Worm (Caenorhabditis elegans): ENCODE data around the gene fbxa-89.

Gene fbxa-89

DNA sequence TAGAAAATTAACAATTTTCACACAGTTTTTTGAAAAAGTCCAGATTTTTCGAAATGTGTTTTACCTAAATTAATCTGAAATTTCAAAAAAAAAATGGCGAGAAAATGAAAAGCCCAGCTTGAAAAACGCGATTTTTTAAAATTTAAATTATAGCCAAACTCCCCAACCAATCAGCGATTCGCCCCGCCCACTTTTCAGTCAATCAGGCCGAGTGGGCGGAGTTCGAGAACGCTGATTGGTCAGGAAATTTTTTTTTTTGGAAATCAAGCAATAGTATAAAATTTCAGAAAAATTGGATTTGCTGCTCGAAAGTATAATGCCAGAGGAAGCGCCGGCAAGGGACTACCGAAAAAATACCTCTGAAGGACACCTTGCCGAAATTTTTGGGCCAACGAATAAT lies 4.4 kb upstream of the fbxa-89 start:
- TF ChIP-seq ets-7 (tag; optimal IDR thresholded peaks at IDR 0.05): no peak
- no peak for TF ChIP-seq tbx-37 (GFP tag; conservative IDR thresholded peaks at IDR 0.05)
- no peak for TF ChIP-seq hmbx-1 (tag; optimal IDR thresholded peaks at IDR 0.05)
- TF ChIP-seq pes-1 (GFP tag; IDR thresholded peaks at IDR 0.05): no peak
- no peak for TF ChIP-seq F13C5.2 (tag; optimal IDR thresholded peaks at IDR 0.05)
- no peak for TF ChIP-seq sea-1 (GFP tag; conservative IDR thresholded peaks at IDR 0.05)
- no peak for TF ChIP-seq ama-1 (optimal IDR thresholded peaks at IDR 0.05)
- no peak for TF ChIP-seq B0310.2 (tag; optimal IDR thresholded peaks at IDR 0.05)
- no peak for TF ChIP-seq hmg-4 (GFP tag; optimal IDR thresholded peaks at IDR 0.05)
- no peak for TF ChIP-seq aly-1 (tag; optimal IDR thresholded peaks at IDR 0.05)
- TF ChIP-seq scrt-1 (GFP tag; IDR thresholded peaks at IDR 0.05): no peak
- no peak for TF ChIP-seq hnd-1 (tag; optimal IDR thresholded peaks at IDR 0.05)

DNA sequence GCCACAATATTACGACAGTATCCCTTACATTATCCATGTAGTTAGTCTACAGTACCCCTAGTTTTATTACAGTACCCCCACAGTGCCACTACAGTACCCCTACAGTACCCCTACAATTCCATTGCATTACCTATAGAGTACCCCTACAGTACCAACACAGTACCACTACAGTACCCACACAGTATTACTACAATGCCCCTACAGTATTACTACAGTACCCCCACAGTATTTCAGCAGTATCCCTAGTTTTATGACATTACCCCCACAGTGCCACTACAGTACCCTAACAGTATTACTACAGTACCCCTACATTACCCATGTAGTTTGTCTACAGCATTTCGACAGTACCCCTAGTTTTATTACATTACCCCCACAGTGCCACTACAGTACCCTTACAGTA lies 2.5 kb upstream of the fbxa-89 start:
- TF ChIP-seq scrt-1 (GFP tag; IDR thresholded peaks at IDR 0.05) (no peak), hmbx-1 (tag; optimal IDR thresholded peaks at IDR 0.05) (no peak), sea-1 (GFP tag; conservative IDR thresholded peaks at IDR 0.05) (no peak), hnd-1 (tag; optimal IDR thresholded peaks at IDR 0.05) (no peak), B0310.2 (tag; optimal IDR thresholded peaks at IDR 0.05) (no peak), tra-4 (tag; optimal IDR thresholded peaks at IDR 0.05) (no peak), F13C5.2 (tag; optimal IDR thresholded peaks at IDR 0.05) (no peak), ama-1 (optimal IDR thresholded peaks at IDR 0.05) (no peak), hmg-4 (GFP tag; optimal IDR thresholded peaks at IDR 0.05) (no peak), ets-7 (tag; optimal IDR thresholded peaks at IDR 0.05) (no peak), pes-1 (GFP tag; IDR thresholded peaks at IDR 0.05) (no peak), ceh-36 (tag; optimal IDR thresholded peaks at IDR 0.05) (no peak), ceh-13 (GFP tag; optimal IDR thresholded peaks at IDR 0.05) (no peak), tbx-11 (GFP tag; IDR thresholded peaks at IDR 0.05) (no peak), aly-1 (tag; optimal IDR thresholded peaks at IDR 0.05) (no peak), flt-1 (GFP tag; IDR thresholded peaks at IDR 0.05) (no peak), tbx-37 (GFP tag; conservative IDR thresholded peaks at IDR 0.05) (no peak)

DNA sequence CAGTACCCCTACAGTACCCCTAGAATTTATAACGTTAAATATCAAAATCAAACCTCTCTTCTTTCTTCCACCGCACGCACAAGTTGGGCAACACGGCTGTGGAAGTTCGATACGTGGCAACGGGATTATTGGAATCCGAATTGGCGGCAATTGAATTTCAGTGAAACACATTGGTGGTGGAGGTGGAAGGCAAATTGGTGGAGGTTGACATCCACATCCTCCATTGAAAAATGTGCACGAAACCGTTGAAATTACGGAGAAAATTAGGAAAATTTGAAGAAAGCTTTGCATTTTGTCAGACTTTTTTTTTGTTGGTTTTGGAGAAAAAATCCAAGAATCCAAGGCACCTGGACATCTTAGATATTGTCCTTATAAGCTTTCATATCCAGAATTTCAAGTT lies 625 bp upstream of the fbxa-89 start:
- TF ChIP-seq pes-1 (GFP tag; IDR thresholded peaks at IDR 0.05) (no peak), hnd-1 (tag; optimal IDR thresholded peaks at IDR 0.05) (no peak), aly-1 (tag; optimal IDR thresholded peaks at IDR 0.05) (no peak), sea-1 (GFP tag; conservative IDR thresholded peaks at IDR 0.05) (no peak), flt-1 (GFP tag; IDR thresholded peaks at IDR 0.05) (no peak), hmbx-1 (tag; optimal IDR thresholded peaks at IDR 0.05) (no peak), ceh-13 (GFP tag; optimal IDR thresholded peaks at IDR 0.05) (no peak), tbx-11 (GFP tag; IDR thresholded peaks at IDR 0.05) (no peak), ama-1 (optimal IDR thresholded peaks at IDR 0.05) (no peak), ets-7 (tag; optimal IDR thresholded peaks at IDR 0.05) (no peak), scrt-1 (GFP tag; IDR thresholded peaks at IDR 0.05) (no peak), ceh-36 (tag; optimal IDR thresholded peaks at IDR 0.05) (no peak), B0310.2 (tag; optimal IDR thresholded peaks at IDR 0.05) (no peak), tra-4 (tag; optimal IDR thresholded peaks at IDR 0.05) (no peak), F13C5.2 (tag; optimal IDR thresholded peaks at IDR 0.05) (no peak), hmg-4 (GFP tag; optimal IDR thresholded peaks at IDR 0.05) (no peak), tbx-37 (GFP tag; conservative IDR thresholded peaks at IDR 0.05) (no peak)

DNA sequence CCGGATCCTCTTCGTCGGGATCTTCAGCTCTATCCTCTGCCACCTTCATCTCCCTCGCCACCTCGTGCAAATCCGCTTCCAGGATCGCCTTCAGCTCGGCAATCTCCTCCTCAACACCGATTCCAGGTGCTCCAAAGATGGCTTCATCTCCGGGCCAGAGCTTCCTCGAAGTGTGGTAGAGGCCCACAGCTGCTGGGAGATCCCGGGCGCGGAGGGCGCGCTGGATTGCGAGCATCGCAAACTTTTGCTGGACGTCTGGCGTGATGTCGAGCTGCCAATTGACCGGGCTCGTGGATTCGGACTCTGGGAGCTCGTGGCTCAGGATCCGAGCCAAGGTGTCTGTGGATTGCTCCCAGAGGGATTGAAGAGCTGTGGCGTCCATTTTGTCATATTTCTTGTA lies 9.6 kb downstream of the fbxa-89 start:
- TF ChIP-seq hnd-1 (tag; optimal IDR thresholded peaks at IDR 0.05): no peak
- TF ChIP-seq ama-1 (optimal IDR thresholded peaks at IDR 0.05): no peak
- TF ChIP-seq tra-4 (tag; optimal IDR thresholded peaks at IDR 0.05): no peak

DNA sequence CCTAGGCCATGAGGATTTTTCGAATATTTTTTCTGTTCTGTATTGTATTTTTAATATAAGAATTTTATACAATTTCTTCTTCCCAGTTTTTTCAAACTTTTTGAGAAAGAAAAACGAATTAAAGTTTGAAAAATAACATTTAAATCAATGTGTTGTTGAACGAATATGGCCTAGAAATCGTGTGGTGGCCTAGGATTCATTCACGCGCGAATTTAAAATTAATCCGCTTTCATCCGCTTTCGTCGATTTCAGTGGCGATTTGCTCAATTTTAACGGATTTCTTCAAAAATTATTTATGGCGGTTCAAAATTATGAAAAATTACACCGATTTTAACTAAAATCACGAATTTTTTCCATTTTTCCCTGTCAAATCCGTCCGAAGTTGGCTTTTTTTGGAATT lies 11.3 kb downstream of the fbxa-89 start:
- TF ChIP-seq ets-7 (tag; optimal IDR thresholded peaks at IDR 0.05): no peak

DNA sequence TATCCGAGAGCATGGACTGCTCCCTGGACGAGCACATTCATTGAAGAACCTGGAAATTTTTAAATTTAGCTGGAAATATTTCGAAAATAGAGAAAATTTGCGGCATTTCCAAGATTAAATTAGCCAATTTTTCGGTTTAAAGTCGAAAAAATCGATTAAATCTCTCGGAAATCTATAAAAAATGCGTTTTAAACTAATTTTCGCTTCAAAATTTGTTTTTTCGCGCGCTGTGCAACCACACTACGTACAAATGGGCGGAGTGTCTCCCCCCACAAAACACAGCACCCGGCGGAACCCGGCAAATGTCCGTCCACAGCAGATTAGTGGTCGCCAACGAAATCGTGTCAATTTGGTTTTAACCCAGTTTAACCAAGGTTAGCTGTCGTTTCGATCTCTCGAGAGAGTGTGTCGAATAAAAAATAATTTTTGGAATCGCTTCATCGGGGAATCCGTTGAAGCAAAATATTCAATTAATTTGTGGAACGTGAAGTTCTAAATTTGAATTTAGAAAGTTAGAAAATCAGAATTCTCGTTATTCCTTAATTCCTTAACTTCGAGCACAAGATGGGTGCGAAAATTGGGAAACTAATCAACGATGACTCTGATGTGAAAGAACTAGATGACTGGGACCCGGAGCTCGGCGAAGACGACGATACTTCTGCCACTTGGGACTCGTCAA lies 14.3 kb downstream of the fbxa-89 start, which contains the start of the genes tim-1 and Y75B8A.23:
Gene tim-1 (minus strand): TSS at position 51 of the 679 bp plus-strand sequence.
Gene Y75B8A.23 (plus strand): TSS at position 547 of the 679 bp plus-strand sequence.
- TF ChIP-seq B0310.2 (tag; optimal IDR thresholded peaks at IDR 0.05) (peak; percentile 58), tbx-11 (GFP tag; IDR thresholded peaks at IDR 0.05) (no peak), hmbx-1 (tag; optimal IDR thresholded peaks at IDR 0.05) (no peak), hnd-1 (tag; optimal IDR thresholded peaks at IDR 0.05) (no peak), sea-1 (GFP tag; conservative IDR thresholded peaks at IDR 0.05) (peak; percentile 59), ama-1 (optimal IDR thresholded peaks at IDR 0.05) (peak; percentile 97), aly-1 (tag; optimal IDR thresholded peaks at IDR 0.05) (peak; percentile 48), scrt-1 (GFP tag; IDR thresholded peaks at IDR 0.05) (no peak), hmg-4 (GFP tag; optimal IDR thresholded peaks at IDR 0.05) (peak; percentile 25), ceh-13 (GFP tag; optimal IDR thresholded peaks at IDR 0.05) (peak; percentile 15), pes-1 (GFP tag; IDR thresholded peaks at IDR 0.05) (peak; percentile 61), ets-7 (tag; optimal IDR thresholded peaks at IDR 0.05) (no peak), flt-1 (GFP tag; IDR thresholded peaks at IDR 0.05) (peak; percentile 69), tra-4 (tag; optimal IDR thresholded peaks at IDR 0.05) (peak; percentile 38), tbx-37 (GFP tag; conservative IDR thresholded peaks at IDR 0.05) (no peak), F13C5.2 (tag; optimal IDR thresholded peaks at IDR 0.05) (peak; percentile 86), ceh-36 (tag; optimal IDR thresholded peaks at IDR 0.05) (peak; percentile 74)

DNA sequence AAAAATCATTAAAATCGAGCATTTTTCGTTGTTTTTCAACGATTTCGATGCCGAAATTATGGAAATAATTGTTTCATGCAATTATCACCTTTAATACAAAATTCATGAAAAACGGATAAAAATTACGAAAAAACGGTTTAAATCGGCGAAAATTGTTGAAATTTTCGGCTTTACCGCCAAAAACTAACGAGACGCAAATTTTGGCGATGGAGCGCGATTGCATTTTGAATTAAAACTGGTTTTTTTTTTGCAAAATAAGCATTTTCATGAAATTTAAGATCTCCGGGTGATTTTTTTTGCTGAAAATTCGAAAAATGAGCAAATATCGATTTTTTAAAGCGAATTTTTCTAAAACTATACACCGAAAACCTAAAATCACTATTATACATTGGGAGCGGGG lies 15.2 kb downstream of the fbxa-89 start:
- TF ChIP-seq pes-1 (GFP tag; IDR thresholded peaks at IDR 0.05): no peak
- no peak for TF ChIP-seq flt-1 (GFP tag; IDR thresholded peaks at IDR 0.05)
- TF ChIP-seq hnd-1 (tag; optimal IDR thresholded peaks at IDR 0.05): no peak
- no peak for TF ChIP-seq scrt-1 (GFP tag; IDR thresholded peaks at IDR 0.05)
- no peak for TF ChIP-seq ama-1 (optimal IDR thresholded peaks at IDR 0.05)
- no peak for TF ChIP-seq B0310.2 (tag; optimal IDR thresholded peaks at IDR 0.05)
- TF ChIP-seq sea-1 (GFP tag; conservative IDR thresholded peaks at IDR 0.05): no peak
- TF ChIP-seq hmg-4 (GFP tag; optimal IDR thresholded peaks at IDR 0.05): no peak
- TF ChIP-seq ceh-13 (GFP tag; optimal IDR thresholded peaks at IDR 0.05): no peak
- no peak for TF ChIP-seq ceh-36 (tag; optimal IDR thresholded peaks at IDR 0.05)
- TF ChIP-seq aly-1 (tag; optimal IDR thresholded peaks at IDR 0.05): no peak
- no peak for TF ChIP-seq tra-4 (tag; optimal IDR thresholded peaks at IDR 0.05)
- no peak for TF ChIP-seq tbx-37 (GFP tag; conservative IDR thresholded peaks at IDR 0.05)
- TF ChIP-seq F13C5.2 (tag; optimal IDR thresholded peaks at IDR 0.05): no peak

Data from whole organism, early embryonic.